Worm (Caenorhabditis elegans) whole organism, young adult: ENCODE results near the gene C29F9.8.

Experiments
- B0019.2 ChIP-seq: fragments of 200-800 bp; sonication (Bioruptor generic); conservative IDR thresholded peaks from 2 replicates; pipeline ENCODE4 v1.3.6; 2022; ENCODE audit warnings: missing genetic modification reagents, missing genetic modification characterization, missing compliant biosample characterization
- B0035.1 ChIP-seq: sonication (generic microtip); optimal IDR thresholded peaks from 2 replicates; lab custom pipeline; 2016; ENCODE audit warnings: missing genetic modification characterization, mild to moderate bottlenecking, missing compliant biosample characterization, missing genotype, missing genetic modification reagents
- B0261.1 ChIP-seq: sonication (generic microtip); optimal IDR thresholded peaks from 2 replicates; lab custom pipeline; 2016; ENCODE audit warnings: mild to moderate bottlenecking, missing genetic modification characterization, moderate library complexity, missing compliant biosample characterization
- F37B4.10 ChIP-seq: fragments of 200-800 bp; sonication (Bioruptor generic); IDR thresholded peaks from 2 replicates; pipeline ENCODE4 v1.3.6; 2022; ENCODE audit warnings: missing genetic modification characterization, missing compliant biosample characterization
- F57C9.4 ChIP-seq: sonication (generic microtip); optimal IDR thresholded peaks from 2 replicates; lab custom pipeline; 2017; ENCODE audit warnings: mild to moderate bottlenecking, missing genetic modification characterization, missing compliant biosample characterization
- K12H6.12 ChIP-seq: fragments of 200-800 bp; sonication (Bioruptor generic); optimal IDR thresholded peaks from 2 replicates; lab custom pipeline; 2018; ENCODE audit warnings: mild to moderate bottlenecking, missing genetic modification characterization, missing compliant biosample characterization
- T26A5.8 ChIP-seq: sonication (generic microtip); optimal IDR thresholded peaks from 2 replicates; lab custom pipeline; 2016; ENCODE audit warnings: missing genetic modification characterization, missing compliant biosample characterization
- Y53G8AR.9 ChIP-seq: fragments of 200-800 bp; sonication (Bioruptor generic); conservative IDR thresholded peaks from 2 replicates; pipeline ENCODE4 v1.3.6; 2022; ENCODE audit warnings: missing genetic modification reagents, missing genetic modification characterization, missing compliant biosample characterization
- ZK185.1 ChIP-seq: sonication (generic microtip); optimal IDR thresholded peaks from 2 replicates; lab custom pipeline; 2016; ENCODE audit warnings: mild to moderate bottlenecking, missing genetic modification characterization, missing compliant biosample characterization; ENCODE audit not compliant: poor library complexity, severe bottlenecking
- akir-1 ChIP-seq: fragments of 200-800 bp; sonication (Bioruptor generic); optimal IDR thresholded peaks from 2 replicates; lab custom pipeline; 2018; ENCODE audit warnings: mild to moderate bottlenecking, missing genetic modification characterization, moderate library complexity, missing compliant biosample characterization
- aptf-2 ChIP-seq: fragments of 200-800 bp; sonication (Bioruptor generic); conservative IDR thresholded peaks from 2 replicates; pipeline ENCODE4 v1.3.6; 2022; ENCODE audit warnings: missing genetic modification reagents, missing genetic modification characterization, missing compliant biosample characterization
- attf-5 ChIP-seq: fragments of 200-800 bp; sonication (Bioruptor generic); optimal IDR thresholded peaks from 2 replicates; lab custom pipeline; 2018; ENCODE audit warnings: mild to moderate bottlenecking, missing genetic modification characterization, missing compliant biosample characterization
- attf-6 ChIP-seq: fragments of 200-800 bp; sonication (Bioruptor generic); IDR thresholded peaks from 2 replicates; pipeline ENCODE4 v1.3.6; 2022; ENCODE audit warnings: missing genetic modification reagents, missing genetic modification characterization, missing compliant biosample characterization
- bed-1 ChIP-seq: fragments of 200-800 bp; sonication (Bioruptor generic); IDR thresholded peaks from 2 replicates; pipeline ENCODE4 v1.3.6; 2022; ENCODE audit warnings: missing genetic modification reagents, missing genetic modification characterization, missing compliant biosample characterization
- cebp-1 ChIP-seq, 2 experiments: fragments of 200-800 bp in 1 of 2; sonication (Bioruptor generic) in 1 of 2; sonication (generic microtip) in 1 of 2; IDR thresholded peaks in 1 of 2; optimal IDR thresholded peaks in 1 of 2; 2 replicates each; pipeline versions ENCODE4 v1.3.6 to Lab custom; 2017 to 2022; ENCODE audit warnings: missing compliant biosample characterization in 2 of 2, missing genetic modification characterization in 2 of 2, mild to moderate bottlenecking in 1 of 2, missing genetic modification reagents in 1 of 2, moderate library complexity in 1 of 2
- ceh-27 ChIP-seq: fragments of 200-800 bp; sonication (Bioruptor generic); optimal IDR thresholded peaks from 2 replicates; lab custom pipeline; 2018; ENCODE audit warnings: mild to moderate bottlenecking, missing genetic modification characterization, moderate library complexity, missing compliant biosample characterization
- ceh-40 ChIP-seq: fragments of 200-800 bp; sonication (Bioruptor generic); IDR thresholded peaks from 2 replicates; pipeline ENCODE4 v1.3.6; 2022; ENCODE audit warnings: missing genetic modification characterization, missing compliant biosample characterization
- ceh-79 ChIP-seq: sonication (generic microtip); optimal IDR thresholded peaks from 2 replicates; lab custom pipeline; 2017; ENCODE audit warnings: mild to moderate bottlenecking, missing genetic modification characterization, missing compliant biosample characterization
- ceh-91 ChIP-seq: fragments of 200-800 bp; sonication (Bioruptor generic); IDR thresholded peaks from 2 replicates; pipeline ENCODE4 v1.3.6; 2022; ENCODE audit warnings: missing genetic modification reagents, missing genetic modification characterization, missing compliant biosample characterization
- egl-44 ChIP-seq: fragments of 200-800 bp; sonication (Bioruptor generic); IDR thresholded peaks from 2 replicates; pipeline ENCODE4 v1.3.6; 2022; ENCODE audit warnings: missing genetic modification reagents, missing genetic modification characterization, missing compliant biosample characterization
- ets-4 ChIP-seq: fragments of 200-800 bp; sonication (Bioruptor generic); optimal IDR thresholded peaks from 2 replicates; lab custom pipeline; 2018; ENCODE audit warnings: mild to moderate bottlenecking, missing genetic modification characterization, missing compliant biosample characterization
- fkh-3 ChIP-seq: sonication (generic microtip); optimal IDR thresholded peaks from 2 replicates; lab custom pipeline; 2016; ENCODE audit warnings: mild to moderate bottlenecking, missing genetic modification characterization, missing compliant biosample characterization
- gei-17 ChIP-seq: fragments of 200-800 bp; sonication (Bioruptor generic); optimal IDR thresholded peaks from 2 replicates; lab custom pipeline; 2018; ENCODE audit warnings: mild to moderate bottlenecking, missing genetic modification characterization, missing compliant biosample characterization
- him-1 ChIP-seq: sonication (generic microtip); optimal IDR thresholded peaks from 2 replicates; lab custom pipeline; 2016; ENCODE audit warnings: missing genotype, missing genetic modification reagents, missing genetic modification characterization, missing compliant biosample characterization
- lag-1 ChIP-seq: fragments of 200-800 bp; sonication (Bioruptor generic); IDR thresholded peaks from 2 replicates; pipeline ENCODE4 v1.3.6; 2022; ENCODE audit warnings: missing genetic modification reagents, missing genetic modification characterization, missing compliant biosample characterization
- let-526 ChIP-seq: fragments of 200-800 bp; sonication (Bioruptor generic); IDR thresholded peaks from 2 replicates; pipeline ENCODE4 v1.3.6; 2022; ENCODE audit warnings: missing genetic modification reagents, missing genetic modification characterization, missing compliant biosample characterization
- let-607 ChIP-seq, 2 experiments: fragments of 200-800 bp in 1 of 2; sonication (Bioruptor generic) in 1 of 2; sonication (generic microtip) in 1 of 2; optimal IDR thresholded peaks; 2 replicates each; lab custom pipeline; 2016 to 2018; ENCODE audit warnings: mild to moderate bottlenecking in 2 of 2, missing compliant biosample characterization in 2 of 2, missing genetic modification characterization in 2 of 2, moderate library complexity in 2 of 2, missing genotype in 1 of 2
- lin-35 ChIP-seq, 3 experiments: fragments of 150-350 bp in 2 of 3; sonication (generic microtip) in 1 of 3; optimal IDR thresholded peaks; 2 replicates each; lab custom pipeline; 2014 to 2018; ENCODE audit warnings: missing biosample characterization in 3 of 3, missing genetic modification characterization in 3 of 3, missing genetic modification reagents in 3 of 3
- madf-10 ChIP-seq: sonication (generic microtip); optimal IDR thresholded peaks from 2 replicates; lab custom pipeline; 2016; ENCODE audit warnings: mild to moderate bottlenecking, missing genetic modification characterization, missing compliant biosample characterization
- mcd-1 ChIP-seq: fragments of 200-800 bp; sonication (Bioruptor generic); IDR thresholded peaks from 2 replicates; pipeline ENCODE4 v1.3.6; 2022; ENCODE audit warnings: missing genetic modification reagents, missing genetic modification characterization, missing compliant biosample characterization
- mxl-1 ChIP-seq: sonication (generic microtip); optimal IDR thresholded peaks from 2 replicates; lab custom pipeline; 2016; ENCODE audit warnings: missing genetic modification characterization, missing compliant biosample characterization
- nfyb-1 ChIP-seq: fragments of 200-800 bp; sonication (Bioruptor generic); IDR thresholded peaks from 2 replicates; pipeline ENCODE4 v1.3.6; 2022; ENCODE audit warnings: missing genetic modification reagents, missing genetic modification characterization, missing compliant biosample characterization
- nhr-27 ChIP-seq: fragments of 200-800 bp; sonication (Bioruptor generic); optimal IDR thresholded peaks from 2 replicates; lab custom pipeline; 2018; ENCODE audit warnings: mild to moderate bottlenecking, missing genetic modification characterization, moderate library complexity, missing compliant biosample characterization
- pbrm-1 ChIP-seq: fragments of 200-800 bp; sonication (Bioruptor generic); IDR thresholded peaks from 2 replicates; pipeline ENCODE4 v1.3.6; 2022; ENCODE audit warnings: missing genetic modification reagents, missing genetic modification characterization, missing compliant biosample characterization
- pha-4 ChIP-seq: fragments of 150-350 bp; sonication (generic microtip); optimal IDR thresholded peaks from 2 replicates; lab custom pipeline; 2014; ENCODE audit warnings: missing biosample characterization, missing genetic modification reagents, missing genetic modification characterization
- repo-1 ChIP-seq: sonication (generic microtip); optimal IDR thresholded peaks from 2 replicates; lab custom pipeline; 2017; ENCODE audit warnings: mild to moderate bottlenecking, missing genetic modification characterization, missing compliant biosample characterization
- sea-2 ChIP-seq: fragments of 200-800 bp; sonication (Bioruptor generic); IDR thresholded peaks from 2 replicates; pipeline ENCODE4 v1.3.6; 2022; ENCODE audit warnings: missing genetic modification characterization, missing compliant biosample characterization
- snpc-1.3 ChIP-seq: sonication (generic microtip); optimal IDR thresholded peaks from 2 replicates; lab custom pipeline; 2017; ENCODE audit warnings: missing genetic modification characterization, mild to moderate bottlenecking, missing compliant biosample characterization, antibody characterized with exemption, moderate library complexity, missing genotype, missing genetic modification reagents; ENCODE audit not compliant: insufficient read depth
- snpc-3.4 ChIP-seq: sonication (generic microtip); optimal IDR thresholded peaks from 2 replicates; lab custom pipeline; 2017; ENCODE audit warnings: missing genetic modification characterization, mild to moderate bottlenecking, missing compliant biosample characterization, antibody characterized with exemption, moderate library complexity, missing genotype, missing genetic modification reagents
- snpc-4 ChIP-seq, 5 experiments: fragments of 150-350 bp in 1 of 5; sonication (generic microtip) in 4 of 5; optimal IDR thresholded peaks; 2 replicates each; lab custom pipeline; 2014 to 2018; ENCODE audit warnings: missing genetic modification characterization in 5 of 5, missing biosample characterization in 3 of 5, antibody characterized with exemption in 2 of 5, mild to moderate bottlenecking in 2 of 5, missing compliant biosample characterization in 2 of 5, missing genotype in 2 of 5, moderate library complexity in 2 of 5, missing genetic modification reagents in 1 of 5
- tbx-9 ChIP-seq: sonication (generic microtip); optimal IDR thresholded peaks from 2 replicates; lab custom pipeline; 2016; ENCODE audit warnings: borderline replicate concordance, missing genetic modification characterization, inconsistent platforms, missing compliant biosample characterization
- tlf-1 ChIP-seq: fragments of 200-800 bp; sonication (Bioruptor generic); optimal IDR thresholded peaks from 2 replicates; lab custom pipeline; 2018; ENCODE audit warnings: mild to moderate bottlenecking, missing genetic modification characterization, missing compliant biosample characterization
- unc-130 ChIP-seq: sonication (generic microtip); optimal IDR thresholded peaks from 2 replicates; lab custom pipeline; 2016; ENCODE audit warnings: missing genetic modification reagents, missing genetic modification characterization, missing compliant biosample characterization
- xnd-1 ChIP-seq: sonication (generic microtip); optimal IDR thresholded peaks from 2 replicates; lab custom pipeline; 2016; ENCODE audit warnings: missing genotype, missing genetic modification reagents, missing genetic modification characterization, missing compliant biosample characterization
- zfh-2 ChIP-seq: fragments of 200-800 bp; sonication (Bioruptor generic); conservative IDR thresholded peaks from 2 replicates; pipeline ENCODE4 v1.3.6; 2022; ENCODE audit warnings: missing genetic modification reagents, missing genetic modification characterization, missing compliant biosample characterization
- ztf-22 ChIP-seq: fragments of 200-800 bp; sonication (Bioruptor generic); optimal IDR thresholded peaks from 2 replicates; lab custom pipeline; 2018; ENCODE audit warnings: mild to moderate bottlenecking, missing genetic modification characterization, moderate library complexity, missing compliant biosample characterization
- ztf-26 ChIP-seq: sonication (generic microtip); optimal IDR thresholded peaks from 2 replicates; lab custom pipeline; 2017; ENCODE audit warnings: missing genetic modification characterization, missing compliant biosample characterization

The C29F9.8 gene

ce11 chrIII:86316-86715 lies 10.6 kb downstream of the C29F9.8 start, which contains the start of gene attf-3 (continued):
- TF ChIP-seq akir-1 (GFP tag; lab: Kevin White, UChicago) (no peak), let-526 (no peak), ztf-22 (GFP tag; lab: Kevin White, UChicago) (no peak), attf-6 (GFP tag; lab: Robert Waterston, UW) (no peak), gei-17 (GFP tag; lab: Kevin White, UChicago) (no peak), nfyb-1 (GFP tag; lab: Robert Waterston, UW) (no peak), ztf-26 (tag; lab: Kevin White, UChicago) (no peak), ets-4 (GFP tag; lab: Kevin White, UChicago) (no peak), lag-1 (GFP tag; lab: Robert Waterston, UW) (no peak), snpc-4 (GFP tag; optimal IDR thresholded peaks at IDR 0.05; lab: Kevin White, UChicago) (peak; percentile 30), snpc-4 (tag; optimal IDR thresholded peaks at IDR 0.05; lab: Kevin White, UChicago) (peak in 2 of 4 experiments; percentile 38), mcd-1 (peak; percentile 48; the same call in 1 of the 2 replicates), Y53G8AR.9 (no peak), bed-1 (GFP tag; lab: Robert Waterston, UW) (no peak), tlf-1 (peak; percentile 29), tbx-9 (tag; lab: Kevin White, UChicago) (no peak), repo-1 (tag; lab: Kevin White, UChicago) (no peak), snpc-1.3 (peak; percentile 36), ZK185.1 (no peak), F37B4.10 (GFP tag; lab: Robert Waterston, UW) (no peak), ceh-27 (GFP tag; lab: Kevin White, UChicago) (peak; percentile 13), B0019.2 (GFP tag; lab: Robert Waterston, UW) (peak; percentile 77), xnd-1 (tag; lab: Kevin White, UChicago) (no peak), ceh-79 (tag; lab: Kevin White, UChicago) (no peak), unc-130 (no peak), mxl-1 (tag; lab: Kevin White, UChicago) (no peak), pbrm-1 (GFP tag; lab: Robert Waterston, UW) (no peak), madf-10 (tag; lab: Kevin White, UChicago) (peak; percentile 54), snpc-3.4 (tag; lab: Kevin White, UChicago) (peak; percentile 59), zfh-2 (0 out of 2 replicates have a peak, but pooled peaks have one; percentile 9), K12H6.12 (tag; lab: Kevin White, UChicago) (peak; percentile 29), lin-35 (GFP tag; optimal IDR thresholded peaks at IDR 0.05; lab: Kevin White, UChicago) (peak in 1 of 3 experiments; percentile 36), him-1 (tag; lab: Kevin White, UChicago) (no peak), B0261.1 (tag; lab: Kevin White, UChicago) (no peak), egl-44 (GFP tag; lab: Robert Waterston, UW) (no peak), fkh-3 (no peak), B0035.1 (tag; lab: Kevin White, UChicago) (no peak), attf-5 (GFP tag; lab: Kevin White, UChicago) (peak; percentile 91), let-607 (tag; optimal IDR thresholded peaks at IDR 0.05; lab: Kevin White, UChicago) (no peak), nhr-27 (tag; lab: Kevin White, UChicago) (no peak), T26A5.8 (tag; lab: Kevin White, UChicago) (no peak), aptf-2 (GFP tag; lab: Robert Waterston, UW) (no peak), cebp-1 (GFP tag; IDR thresholded peaks at IDR 0.05; lab: Robert Waterston, UW) (no peak), cebp-1 (tag; optimal IDR thresholded peaks at IDR 0.05; lab: Kevin White, UChicago) (no peak), sea-2 (GFP tag; lab: Robert Waterston, UW) (no peak), F57C9.4 (tag; lab: Kevin White, UChicago) (no peak), ceh-40 (GFP tag; lab: Robert Waterston, UW) (no peak), ceh-91 (GFP tag; lab: Robert Waterston, UW) (peak; percentile 77), pha-4 (no peak)
